Worm (Caenorhabditis elegans) whole organism, L3 larva: ENCODE results near the gene str-108.

Experiments used
- ZK546.5 ChIP-seq: sonication (generic microtip); optimal IDR thresholded peaks from 2 replicates; lab custom pipeline; 2017; ENCODE audit warnings: missing biosample characterization, missing genetic modification characterization
- aly-2 ChIP-seq: fragments of 150-350 bp; optimal IDR thresholded peaks from 2 replicates; lab custom pipeline; 2014; ENCODE audit warnings: missing biosample characterization, missing genetic modification characterization
- ama-1 ChIP-seq: fragments of 150-350 bp; optimal IDR thresholded peaks from 2 replicates; lab custom pipeline; 2018
- ceh-28 ChIP-seq: fragments of 150-350 bp; optimal IDR thresholded peaks from 2 replicates; lab custom pipeline; 2014; ENCODE audit warnings: missing biosample characterization, missing genetic modification reagents, missing genetic modification characterization
- ceh-82 ChIP-seq: fragments of 150-350 bp; optimal IDR thresholded peaks from 2 replicates; lab custom pipeline; 2014; ENCODE audit warnings: missing biosample characterization, missing genetic modification characterization
- daf-12 ChIP-seq: fragments of 150-350 bp; optimal IDR thresholded peaks from 2 replicates; lab custom pipeline; 2014; ENCODE audit warnings: missing biosample characterization, missing genetic modification reagents, missing genetic modification characterization
- egl-27 ChIP-seq: sonication (generic microtip); optimal IDR thresholded peaks from 4 replicates; lab custom pipeline; 2017; ENCODE audit warnings: missing biosample characterization, missing genetic modification reagents, missing genetic modification characterization
- elt-1 ChIP-seq: fragments of 150-350 bp; optimal IDR thresholded peaks from 2 replicates; lab custom pipeline; 2014; ENCODE audit warnings: missing biosample characterization, missing genetic modification characterization
- elt-2 ChIP-seq: sonication (generic microtip); optimal IDR thresholded peaks from 2 replicates; lab custom pipeline; 2016; ENCODE audit warnings: missing genetic modification reagents, mild to moderate bottlenecking, missing genetic modification characterization, missing compliant biosample characterization
- elt-3 ChIP-seq, 3 experiments: fragments of 150-350 bp in 1 of 3; sonication (generic microtip) in 2 of 3; optimal IDR thresholded peaks; 2 replicates in 2 of 3; 4 replicates in 1 of 3; lab custom pipeline; 2014 to 2017; ENCODE audit warnings: missing biosample characterization in 3 of 3, missing genetic modification characterization in 3 of 3
- eor-1 ChIP-seq, 2 experiments: fragments of 150-350 bp; optimal IDR thresholded peaks; 2 replicates each; lab custom pipeline; 2014 to 2018; ENCODE audit warnings: missing biosample characterization in 2 of 2, missing genetic modification characterization in 2 of 2
- fkh-2 ChIP-seq: fragments of 150-350 bp; optimal IDR thresholded peaks from 2 replicates; lab custom pipeline; 2014; ENCODE audit warnings: missing biosample characterization, missing genetic modification reagents, missing genetic modification characterization
- fos-1 ChIP-seq: fragments of 150-350 bp; optimal IDR thresholded peaks from 2 replicates; lab custom pipeline; 2014; ENCODE audit warnings: missing biosample characterization, missing genetic modification characterization
- hmg-11 ChIP-seq: sonication (generic microtip); optimal IDR thresholded peaks from 2 replicates; lab custom pipeline; 2016; ENCODE audit warnings: missing genetic modification characterization, missing compliant biosample characterization
- jun-1 ChIP-seq: fragments of 150-350 bp; optimal IDR thresholded peaks from 2 replicates; lab custom pipeline; 2014; ENCODE audit warnings: missing biosample characterization, missing genetic modification reagents, missing genetic modification characterization
- lin-15B ChIP-seq: fragments of 150-350 bp; optimal IDR thresholded peaks from 2 replicates; lab custom pipeline; 2014; ENCODE audit warnings: missing biosample characterization, missing genetic modification characterization
- lin-39 ChIP-seq: fragments of 150-350 bp; optimal IDR thresholded peaks from 2 replicates; lab custom pipeline; 2018; ENCODE audit warnings: missing biosample characterization, missing genetic modification reagents, missing genetic modification characterization
- lsy-12 ChIP-seq: sonication (generic microtip); optimal IDR thresholded peaks from 2 replicates; lab custom pipeline; 2016; ENCODE audit warnings: mild to moderate bottlenecking, missing genetic modification characterization, missing compliant biosample characterization
- mdl-1 ChIP-seq: fragments of 150-350 bp; optimal IDR thresholded peaks from 2 replicates; lab custom pipeline; 2014; ENCODE audit warnings: missing biosample characterization, missing genetic modification characterization
- mml-1 ChIP-seq: fragments of 150-350 bp; sonication (generic microtip); optimal IDR thresholded peaks from 3 replicates; lab custom pipeline; 2014; ENCODE audit warnings: missing biosample characterization, missing genetic modification characterization
- nfya-1 ChIP-seq: sonication (generic microtip); optimal IDR thresholded peaks from 2 replicates; lab custom pipeline; 2017; ENCODE audit warnings: missing genetic modification characterization, mild to moderate bottlenecking, missing compliant biosample characterization, antibody characterized with exemption, moderate library complexity; ENCODE audit not compliant: insufficient read depth
- nhr-11 ChIP-seq: fragments of 150-350 bp; optimal IDR thresholded peaks from 2 replicates; lab custom pipeline; 2014; ENCODE audit warnings: missing biosample characterization, missing genetic modification characterization
- nhr-12 ChIP-seq: fragments of 150-350 bp; optimal IDR thresholded peaks from 2 replicates; lab custom pipeline; 2014; ENCODE audit warnings: missing biosample characterization, missing genetic modification characterization
- nhr-23 ChIP-seq: fragments of 150-350 bp; optimal IDR thresholded peaks from 2 replicates; lab custom pipeline; 2014; ENCODE audit warnings: missing biosample characterization, missing genetic modification reagents, missing genetic modification characterization
- nhr-25 ChIP-seq: sonication (generic microtip); optimal IDR thresholded peaks from 2 replicates; lab custom pipeline; 2017; ENCODE audit warnings: missing biosample characterization, missing genetic modification characterization
- nhr-28 ChIP-seq: fragments of 150-350 bp; optimal IDR thresholded peaks from 2 replicates; lab custom pipeline; 2014; ENCODE audit warnings: missing biosample characterization, missing genetic modification characterization
- nhr-67 ChIP-seq: fragments of 150-350 bp; optimal IDR thresholded peaks from 2 replicates; lab custom pipeline; 2014; ENCODE audit warnings: missing biosample characterization, missing genetic modification characterization
- nhr-76 ChIP-seq: fragments of 150-350 bp; sonication (generic microtip); optimal IDR thresholded peaks from 5 replicates; lab custom pipeline; 2014; ENCODE audit warnings: missing biosample characterization, missing genetic modification characterization
- nhr-77 ChIP-seq: fragments of 150-350 bp; optimal IDR thresholded peaks from 2 replicates; lab custom pipeline; 2014; ENCODE audit warnings: missing biosample characterization, missing genetic modification characterization
- pha-4 ChIP-seq: fragments of 150-350 bp; optimal IDR thresholded peaks from 2 replicates; lab custom pipeline; 2014; ENCODE audit warnings: missing biosample characterization, missing genetic modification reagents, missing genetic modification characterization
- pqm-1 ChIP-seq: fragments of 150-350 bp; optimal IDR thresholded peaks from 2 replicates; lab custom pipeline; 2017; ENCODE audit warnings: missing biosample characterization, missing genetic modification characterization, inconsistent platforms
- sea-2 ChIP-seq: fragments of 150-350 bp; sonication (generic microtip); optimal IDR thresholded peaks from 4 replicates; lab custom pipeline; 2014; ENCODE audit warnings: missing biosample characterization, missing genetic modification reagents, missing genetic modification characterization
- skn-1 ChIP-seq: fragments of 150-350 bp; optimal IDR thresholded peaks from 2 replicates; lab custom pipeline; 2014; ENCODE audit warnings: missing biosample characterization, missing genetic modification characterization
- snpc-4 ChIP-seq: fragments of 150-350 bp; optimal IDR thresholded peaks from 2 replicates; lab custom pipeline; 2014; ENCODE audit warnings: missing biosample characterization, missing genetic modification characterization
- tbx-2 ChIP-seq: sonication (generic microtip); optimal IDR thresholded peaks from 2 replicates; lab custom pipeline; 2016; ENCODE audit warnings: mild to moderate bottlenecking, missing genetic modification characterization, missing compliant biosample characterization
- unc-39 ChIP-seq: sonication (generic microtip); optimal IDR thresholded peaks from 4 replicates; lab custom pipeline; 2017; ENCODE audit warnings: missing biosample characterization, missing genetic modification characterization
- zag-1 ChIP-seq: fragments of 150-350 bp; optimal IDR thresholded peaks from 2 replicates; lab custom pipeline; 2014; ENCODE audit warnings: missing biosample characterization, missing genetic modification characterization
- ztf-11 ChIP-seq: fragments of 150-350 bp; optimal IDR thresholded peaks from 2 replicates; lab custom pipeline; 2014; ENCODE audit warnings: missing biosample characterization, missing genetic modification characterization
- ztf-4 ChIP-seq: fragments of 150-350 bp; optimal IDR thresholded peaks from 2 replicates; lab custom pipeline; 2014; ENCODE audit warnings: missing biosample characterization, missing genetic modification characterization

The str-108 gene

DNA sequence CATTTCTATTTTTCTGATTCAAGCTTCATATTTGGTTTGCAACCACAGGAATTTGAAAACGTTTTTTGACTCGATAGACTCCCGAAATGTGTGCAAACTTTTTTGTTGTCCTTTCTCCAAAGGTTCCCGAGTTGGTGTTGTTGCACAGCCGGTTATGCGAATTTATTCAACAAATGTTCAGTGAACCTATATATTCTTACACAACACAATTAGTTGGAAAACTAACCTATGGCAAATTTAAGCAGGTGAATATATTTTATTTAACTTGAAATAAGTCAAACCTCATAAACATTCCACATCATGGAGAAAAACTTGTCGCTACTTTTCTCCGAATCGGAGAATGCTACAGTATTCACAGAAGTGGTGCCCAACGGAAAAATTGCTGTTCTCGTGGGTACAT is 17.3 kb downstream of the str-108 start, which contains the start of gene srz-14:
Gene srz-14, plus strand, starts transcription at position 301 of the 400 bp plus-strand sequence.
- TF ChIP-seq nfya-1 (tag; lab: Kevin White, UChicago): no peak
- TF ChIP-seq elt-3 (tag; optimal IDR thresholded peaks at IDR 0.05; lab: Kevin White, UChicago): no peak
- no peak for TF ChIP-seq ZK546.5 (tag; lab: Kevin White, UChicago)
- TF ChIP-seq tbx-2 (tag; lab: Kevin White, UChicago): no peak
- no peak for TF ChIP-seq nhr-67
- TF ChIP-seq nhr-25 (tag; lab: Kevin White, UChicago): no peak
- no peak for TF ChIP-seq snpc-4 (tag; lab: Kevin White, UChicago)
- TF ChIP-seq ceh-82: no peak
- TF ChIP-seq unc-39 (tag; lab: Kevin White, UChicago): no peak
- TF ChIP-seq aly-2 (tag; lab: Kevin White, UChicago): no peak

DNA sequence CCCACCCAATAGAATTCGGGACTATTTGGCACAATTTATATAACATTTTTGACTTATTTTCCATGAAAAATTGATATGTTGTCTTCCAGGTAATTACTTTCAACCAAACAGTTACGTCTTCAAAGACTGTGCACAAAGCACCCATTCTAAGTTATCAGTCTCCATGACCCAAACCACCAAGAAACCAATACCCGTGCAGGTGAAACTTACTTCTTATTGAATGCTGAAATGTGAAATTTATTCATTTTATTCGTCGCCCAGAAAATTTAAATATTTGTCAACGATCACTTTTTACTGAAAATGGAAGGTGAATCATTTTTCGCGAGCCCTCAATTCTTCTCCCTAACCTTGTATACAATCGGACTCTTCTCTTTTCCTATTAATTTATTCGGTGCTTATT is 24.4 kb downstream of the str-108 start, which contains the start of gene srh-281:
Gene srh-281, plus strand, starts transcription at position 301 of the 400 bp plus-strand sequence.
- TF ChIP-seq mml-1 (tag; lab: Kevin White, UChicago) (no peak), lin-15B (tag; lab: Kevin White, UChicago) (no peak), pha-4 (tag; lab: Kevin White, UChicago) (no peak), skn-1 (tag; lab: Kevin White, UChicago) (no peak), nhr-25 (tag; lab: Kevin White, UChicago) (no peak), tbx-2 (tag; lab: Kevin White, UChicago) (no peak), ztf-4 (tag; lab: Kevin White, UChicago) (no peak), mdl-1 (tag; lab: Kevin White, UChicago) (no peak), ztf-11 (tag; lab: Kevin White, UChicago) (no peak), sea-2 (GFP tag; lab: Kevin White, UChicago) (no peak), nhr-28 (tag; lab: Kevin White, UChicago) (no peak), elt-2 (no peak), elt-1 (tag; lab: Kevin White, UChicago) (no peak)

DNA sequence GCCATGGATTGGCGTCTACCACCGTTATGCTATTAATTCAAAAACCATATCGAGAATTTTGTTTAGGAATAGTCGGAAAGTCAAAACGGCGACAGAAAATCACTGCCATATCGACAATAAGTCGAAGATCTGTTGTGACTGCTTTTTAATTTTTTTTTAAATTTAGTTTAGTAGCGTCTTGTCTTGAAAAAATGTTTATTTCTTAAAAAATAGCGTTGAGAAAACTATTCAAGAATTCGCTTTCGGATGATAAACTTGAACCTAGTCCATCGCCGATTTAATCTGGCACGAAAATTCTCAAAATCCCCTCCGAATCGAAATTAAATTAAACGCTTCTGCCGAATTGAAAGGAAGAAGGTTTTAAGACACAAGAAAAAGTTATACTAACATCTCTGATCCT is 26.1 kb downstream of the str-108 start, which contains the start of gene srh-279:
Gene srh-279, plus strand, starts transcription at position 301 of the 400 bp plus-strand sequence.
- TF ChIP-seq tbx-2 (tag; lab: Kevin White, UChicago) (no peak), elt-2 (no peak), nhr-77 (tag; lab: Kevin White, UChicago) (no peak), hmg-11 (tag; lab: Kevin White, UChicago) (no peak), mml-1 (tag; lab: Kevin White, UChicago) (no peak), ztf-11 (tag; lab: Kevin White, UChicago) (no peak), nhr-12 (tag; lab: Kevin White, UChicago) (no peak), pqm-1 (no peak), lsy-12 (tag; lab: Kevin White, UChicago) (no peak), ama-1 (lab: Kevin White, UChicago) (no peak), nhr-28 (tag; lab: Kevin White, UChicago) (no peak), zag-1 (tag; lab: Kevin White, UChicago) (no peak), ztf-4 (tag; lab: Kevin White, UChicago) (no peak)

DNA sequence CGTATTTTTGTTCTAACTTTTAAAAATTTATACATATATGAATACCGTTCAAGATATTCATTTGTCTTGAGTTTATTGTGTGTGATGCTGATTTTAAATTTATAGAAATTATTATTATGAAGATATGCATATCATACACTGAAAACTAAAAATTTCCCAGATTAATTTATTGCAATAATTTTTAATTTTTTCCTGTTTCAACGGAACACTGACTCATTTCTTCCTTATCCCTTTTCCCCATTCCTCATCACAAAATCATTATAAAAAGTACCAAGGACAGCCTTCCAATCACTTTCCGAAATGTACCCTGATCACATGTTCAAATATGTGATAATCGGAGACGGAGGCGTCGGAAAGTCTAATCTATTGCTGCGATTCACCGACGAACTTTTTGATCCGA is 28.6 kb downstream of the str-108 start, which contains the start of gene rabr-4:
Gene rabr-4, plus strand, starts transcription at position 301 of the 400 bp plus-strand sequence.
- no peak for TF ChIP-seq sea-2 (GFP tag; lab: Kevin White, UChicago)
- no peak for TF ChIP-seq eor-1 (tag; optimal IDR thresholded peaks at IDR 0.05; lab: Kevin White, UChicago)
- no peak for TF ChIP-seq ceh-82
- TF ChIP-seq nhr-77 (tag; lab: Kevin White, UChicago): no peak
- TF ChIP-seq nhr-11 (tag; lab: Kevin White, UChicago): no peak
- no peak for TF ChIP-seq unc-39 (tag; lab: Kevin White, UChicago)
- TF ChIP-seq snpc-4 (tag; lab: Kevin White, UChicago): no peak
- TF ChIP-seq nfya-1 (tag; lab: Kevin White, UChicago): no peak
- TF ChIP-seq elt-3 (tag; optimal IDR thresholded peaks at IDR 0.05; lab: Kevin White, UChicago): no peak
- no peak for TF ChIP-seq nhr-76 (tag; lab: Kevin White, UChicago)
- no peak for TF ChIP-seq fos-1
- no peak for TF ChIP-seq skn-1 (tag; lab: Kevin White, UChicago)
- TF ChIP-seq zag-1 (tag; lab: Kevin White, UChicago): no peak
- TF ChIP-seq mdl-1 (tag; lab: Kevin White, UChicago): no peak
- no peak for TF ChIP-seq egl-27 (tag; lab: Kevin White, UChicago)
- TF ChIP-seq, all 47 proteins: peak for 0

ce11 chrV:16195379-16195778 is 29.3 kb downstream of the str-108 start, which contains the start of gene rabr-3:
Gene rabr-3 (plus strand): TSS chrV:16195679.
- TF ChIP-seq ztf-11 (tag; lab: Kevin White, UChicago) (no peak), nhr-67 (no peak), jun-1 (no peak), eor-1 (tag; optimal IDR thresholded peaks at IDR 0.05; lab: Kevin White, UChicago) (no peak), lin-39 (tag; lab: Kevin White, UChicago) (no peak), ceh-28 (tag; lab: Kevin White, UChicago) (no peak), nhr-23 (tag; lab: Kevin White, UChicago) (no peak), pqm-1 (no peak), aly-2 (tag; lab: Kevin White, UChicago) (no peak), ceh-82 (no peak), mml-1 (tag; lab: Kevin White, UChicago) (no peak), nhr-28 (tag; lab: Kevin White, UChicago) (no peak), nhr-12 (tag; lab: Kevin White, UChicago) (no peak), nhr-76 (tag; lab: Kevin White, UChicago) (no peak), nfya-1 (tag; lab: Kevin White, UChicago) (no peak), fkh-2 (no peak), snpc-4 (tag; lab: Kevin White, UChicago) (no peak), daf-12 (tag; lab: Kevin White, UChicago) (no peak)
